Worm (Caenorhabditis elegans) whole organism, L4/young adult: Measurements from ENCODE around the gene glr-2.

Experiments used
- W03F9.2 ChIP-seq: fragments of 150-350 bp; optimal IDR thresholded peaks from 2 replicates; lab custom pipeline; 2014; ENCODE audit warnings: missing biosample characterization, missing genetic modification characterization
- dao-5 ChIP-seq: sonication (generic microtip); optimal IDR thresholded peaks from 2 replicates; lab custom pipeline; 2016; ENCODE audit warnings: missing genotype, missing genetic modification characterization, moderate library complexity, missing compliant biosample characterization
- him-1 ChIP-seq: sonication (generic microtip); optimal IDR thresholded peaks from 2 replicates; lab custom pipeline; 2016; ENCODE audit warnings: missing genotype, missing genetic modification reagents, missing genetic modification characterization, missing compliant biosample characterization

Gene glr-2

DNA sequence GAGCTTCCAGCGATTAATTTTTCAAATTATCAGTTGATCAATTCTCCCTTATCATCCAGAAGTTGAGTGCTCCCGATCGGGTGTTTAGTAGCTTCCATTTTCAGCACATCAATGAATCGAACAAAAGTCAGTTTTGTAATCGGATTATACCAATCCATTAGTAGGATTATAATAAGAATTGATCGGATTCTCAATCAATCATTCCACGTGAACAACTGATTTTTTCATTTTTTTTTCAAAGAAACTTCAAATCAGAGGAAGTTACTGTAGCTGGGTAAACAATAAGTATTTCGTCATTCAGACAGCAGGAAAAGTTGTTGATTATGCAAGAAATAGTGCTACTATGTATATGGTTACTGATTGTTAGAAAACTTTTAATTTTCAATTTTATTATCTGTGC, 37.9 kb downstream of the glr-2 start:
- TF ChIP-seq dao-5 (tag; lab: Kevin White, UChicago) (no peak), W03F9.2 (tag; lab: Kevin White, UChicago) (no peak), him-1 (tag; lab: Kevin White, UChicago) (no peak)

DNA sequence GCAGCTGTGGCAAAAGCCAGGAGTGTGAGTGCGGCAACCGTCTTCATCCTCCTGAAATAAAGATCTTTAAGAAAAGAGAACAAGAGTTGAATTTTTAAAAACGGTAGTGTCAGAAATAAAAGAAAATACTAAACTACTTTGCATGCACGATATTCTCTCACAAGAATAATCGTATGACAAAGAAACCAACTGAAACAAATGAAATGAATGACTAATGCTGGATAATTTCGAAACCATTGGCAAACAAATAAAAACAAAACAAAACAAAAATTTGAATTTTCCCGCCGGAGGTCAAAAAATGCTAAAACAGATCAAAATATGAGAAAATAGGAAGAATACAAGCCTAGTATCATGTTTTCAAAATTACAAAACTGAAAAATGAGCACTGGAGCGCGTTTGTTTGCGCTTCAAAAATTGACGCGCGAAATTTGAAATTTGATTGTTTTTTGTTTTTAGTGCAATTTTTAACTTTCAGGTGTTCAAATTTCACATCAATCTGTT, 40.8 kb downstream of the glr-2 start, which contains the start of gene cpg-2:
TSS of gene cpg-2 (minus strand) at position 51 of the 501 bp plus-strand sequence.
- TF ChIP-seq W03F9.2 (tag; lab: Kevin White, UChicago) (no peak), him-1 (tag; lab: Kevin White, UChicago) (no peak), dao-5 (tag; lab: Kevin White, UChicago) (no peak)

DNA sequence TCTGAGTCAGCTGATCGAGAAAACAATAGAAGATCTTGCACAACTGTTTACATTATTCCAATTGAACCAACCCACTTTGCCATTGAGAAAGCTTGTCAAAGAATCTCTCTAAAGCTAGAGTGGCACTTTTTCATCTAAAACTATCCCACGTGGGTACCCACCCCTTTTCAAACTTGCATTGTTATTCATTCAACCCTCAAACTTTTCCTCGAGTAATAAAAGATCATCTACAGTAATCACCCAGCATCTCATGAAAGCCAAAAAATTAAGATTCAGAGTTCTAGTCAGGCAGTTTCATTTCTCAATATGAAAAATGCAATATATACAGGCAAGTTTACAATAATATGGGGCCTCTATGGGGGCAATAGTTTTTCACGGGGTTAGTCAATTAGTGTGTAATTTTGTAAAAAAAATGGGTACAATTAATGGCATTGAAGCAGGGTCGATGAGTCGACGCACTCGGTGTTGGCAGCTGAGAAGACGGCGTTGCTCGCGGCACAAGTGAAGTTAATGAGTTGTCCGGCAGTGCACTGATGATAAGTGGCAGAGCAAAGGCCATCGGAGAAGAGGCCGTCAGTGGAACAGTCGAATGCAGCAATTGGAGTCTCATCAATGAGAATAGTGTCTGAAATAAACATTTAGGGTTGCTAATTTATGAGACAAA, 42.8 kb downstream of the glr-2 start:
- TF ChIP-seq W03F9.2 (tag; lab: Kevin White, UChicago), result peak; percentile 21
- no peak for TF ChIP-seq dao-5 (tag; lab: Kevin White, UChicago)
- TF ChIP-seq him-1 (tag; lab: Kevin White, UChicago), result no peak

DNA sequence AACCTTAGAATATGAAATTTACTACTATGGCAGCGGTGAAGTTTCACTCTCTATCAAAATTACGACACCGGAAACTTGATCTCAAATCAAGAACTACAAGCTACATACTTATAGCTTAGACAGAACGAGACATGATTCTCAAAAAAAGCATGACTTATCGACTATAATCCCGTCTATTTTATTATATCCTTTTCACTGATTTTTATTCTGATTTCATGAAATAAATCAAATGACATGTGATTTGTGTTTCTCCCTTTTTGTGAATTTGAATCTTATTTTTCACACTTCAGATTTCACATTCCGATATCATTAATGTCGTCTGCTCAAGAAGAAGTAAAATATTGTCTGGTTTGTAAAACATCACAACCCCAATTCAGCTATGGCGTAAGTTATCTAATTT, 44.8 kb downstream of the glr-2 start, which contains the start of gene ZK418.11:
TSS of gene ZK418.11 (plus strand) at position 289 of the 400 bp plus-strand sequence.
- TF ChIP-seq W03F9.2 (tag; lab: Kevin White, UChicago) (no peak), dao-5 (tag; lab: Kevin White, UChicago) (no peak), him-1 (tag; lab: Kevin White, UChicago) (no peak)

DNA sequence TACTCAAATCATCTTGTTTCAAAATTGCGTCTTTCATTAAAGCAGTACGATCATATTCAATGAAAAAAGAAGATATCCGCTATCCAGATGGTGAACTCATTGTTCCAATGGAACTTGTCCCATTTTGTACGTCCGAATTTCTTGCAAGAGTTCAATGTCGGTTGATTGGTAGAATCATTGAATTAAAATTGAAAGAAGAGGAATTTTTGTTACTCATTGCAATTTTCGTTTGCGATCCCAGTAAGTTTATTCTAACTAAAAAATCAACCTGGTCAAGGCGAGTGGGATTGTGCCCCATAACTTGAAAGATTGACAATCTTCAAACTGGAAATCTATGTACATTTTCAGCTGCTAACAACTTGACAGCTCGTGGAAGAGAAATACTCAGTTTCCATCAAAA, 48.3 kb downstream of the glr-2 start:
- TF ChIP-seq W03F9.2 (tag; lab: Kevin White, UChicago), result no peak
- no peak for TF ChIP-seq dao-5 (tag; lab: Kevin White, UChicago)
- no peak for TF ChIP-seq him-1 (tag; lab: Kevin White, UChicago)

DNA sequence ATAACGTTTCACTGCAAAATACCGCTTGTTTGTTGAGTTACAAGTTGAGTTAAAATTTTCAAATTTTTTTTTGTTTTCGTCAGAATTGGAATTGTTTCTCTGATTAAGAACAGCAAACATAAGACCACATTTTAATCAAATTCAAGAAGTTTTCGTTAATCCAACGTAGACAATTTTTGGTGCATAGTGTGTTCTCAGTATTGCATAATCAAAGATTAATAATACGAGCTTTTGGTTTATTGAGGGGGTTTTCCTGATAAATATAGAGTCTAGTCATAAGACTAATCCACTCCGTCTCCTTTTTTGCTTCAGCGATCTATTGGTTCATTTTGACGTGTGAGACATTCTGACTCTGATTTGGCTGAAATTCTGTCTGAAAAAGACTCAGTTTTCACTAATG, 49.6 kb downstream of the glr-2 start, which contains the start of gene nhr-9:
TSS of gene nhr-9 (plus strand) at position 307 of the 400 bp plus-strand sequence.
- TF ChIP-seq him-1 (tag; lab: Kevin White, UChicago), result no peak

DNA sequence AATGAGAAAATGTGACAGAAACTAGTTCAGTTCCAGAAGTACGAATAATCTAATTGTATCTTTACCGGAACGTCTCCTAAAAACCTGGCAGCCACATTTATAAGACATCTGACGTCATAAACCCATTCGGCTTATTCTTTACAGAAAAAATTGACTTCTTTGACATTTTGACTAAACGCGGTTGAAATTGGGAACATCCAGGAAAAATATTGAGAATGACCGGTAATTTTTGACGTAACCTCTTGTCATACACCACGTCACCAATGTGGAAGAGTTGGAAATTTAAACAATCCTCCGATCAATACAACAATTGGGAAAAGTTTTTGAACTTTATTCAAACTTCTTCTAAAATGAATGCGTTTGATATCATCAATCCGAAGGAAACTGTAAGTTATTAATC, 53.7 kb downstream of the glr-2 start, which contains the start of gene ZK418.2:
TSS of gene ZK418.2 (plus strand) at position 301 of the 400 bp plus-strand sequence.
- TF ChIP-seq W03F9.2 (tag; lab: Kevin White, UChicago), result no peak
- no peak for TF ChIP-seq dao-5 (tag; lab: Kevin White, UChicago)
- no peak for TF ChIP-seq him-1 (tag; lab: Kevin White, UChicago)

DNA sequence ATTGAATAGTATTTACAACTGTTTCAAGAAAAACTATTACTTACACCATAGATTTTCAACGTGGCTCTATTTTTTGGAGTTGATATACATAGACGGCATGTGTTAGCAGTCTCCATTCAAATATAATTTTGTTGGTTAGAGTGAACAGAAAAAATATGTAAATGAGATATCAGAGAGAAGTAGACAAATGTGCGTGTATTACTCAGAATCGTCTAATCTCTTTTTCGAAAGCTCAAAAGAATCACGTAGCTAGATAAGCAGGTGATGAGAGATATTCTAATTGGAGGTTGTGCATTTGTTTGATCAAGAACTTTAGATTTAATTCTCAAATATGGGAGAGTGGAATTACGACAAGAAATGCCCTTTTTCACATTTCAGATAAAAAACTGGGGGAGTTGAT, 54.2 kb downstream of the glr-2 start, which contains the start of gene ZK418.10:
TSS of gene ZK418.10 (minus strand) at position 148 of the 400 bp plus-strand sequence.
- no peak for TF ChIP-seq W03F9.2 (tag; lab: Kevin White, UChicago)
- TF ChIP-seq dao-5 (tag; lab: Kevin White, UChicago), result no peak
- TF ChIP-seq him-1 (tag; lab: Kevin White, UChicago), result no peak
